Worm (Caenorhabditis elegans) whole organism, L3 larva: ENCODE data around the gene cest-35.2.
"Not testable (repeated sequence)": the region's sequence is repeated elsewhere in the genome, so short reads cannot be mapped to it uniquely, and the experiment has no call there.

Experiments used
- mml-1 ChIP-seq: fragments of 150-350 bp; sonication (generic microtip); optimal IDR thresholded peaks from 3 replicates; lab custom pipeline; 2014; ENCODE audit warnings: missing biosample characterization, missing genetic modification characterization
- nhr-23 ChIP-seq: fragments of 150-350 bp; optimal IDR thresholded peaks from 2 replicates; lab custom pipeline; 2014; ENCODE audit warnings: missing biosample characterization, missing genetic modification reagents, missing genetic modification characterization
- nhr-28 ChIP-seq: fragments of 150-350 bp; optimal IDR thresholded peaks from 2 replicates; lab custom pipeline; 2014; ENCODE audit warnings: missing biosample characterization, missing genetic modification characterization
- nhr-76 ChIP-seq: fragments of 150-350 bp; sonication (generic microtip); optimal IDR thresholded peaks from 5 replicates; lab custom pipeline; 2014; ENCODE audit warnings: missing biosample characterization, missing genetic modification characterization
- snpc-4 ChIP-seq: fragments of 150-350 bp; optimal IDR thresholded peaks from 2 replicates; lab custom pipeline; 2014; ENCODE audit warnings: missing biosample characterization, missing genetic modification characterization
- unc-39 ChIP-seq: sonication (generic microtip); optimal IDR thresholded peaks from 4 replicates; lab custom pipeline; 2017; ENCODE audit warnings: missing biosample characterization, missing genetic modification characterization
- zag-1 ChIP-seq: fragments of 150-350 bp; optimal IDR thresholded peaks from 2 replicates; lab custom pipeline; 2014; ENCODE audit warnings: missing biosample characterization, missing genetic modification characterization
- ztf-11 ChIP-seq: fragments of 150-350 bp; optimal IDR thresholded peaks from 2 replicates; lab custom pipeline; 2014; ENCODE audit warnings: missing biosample characterization, missing genetic modification characterization

DNA sequence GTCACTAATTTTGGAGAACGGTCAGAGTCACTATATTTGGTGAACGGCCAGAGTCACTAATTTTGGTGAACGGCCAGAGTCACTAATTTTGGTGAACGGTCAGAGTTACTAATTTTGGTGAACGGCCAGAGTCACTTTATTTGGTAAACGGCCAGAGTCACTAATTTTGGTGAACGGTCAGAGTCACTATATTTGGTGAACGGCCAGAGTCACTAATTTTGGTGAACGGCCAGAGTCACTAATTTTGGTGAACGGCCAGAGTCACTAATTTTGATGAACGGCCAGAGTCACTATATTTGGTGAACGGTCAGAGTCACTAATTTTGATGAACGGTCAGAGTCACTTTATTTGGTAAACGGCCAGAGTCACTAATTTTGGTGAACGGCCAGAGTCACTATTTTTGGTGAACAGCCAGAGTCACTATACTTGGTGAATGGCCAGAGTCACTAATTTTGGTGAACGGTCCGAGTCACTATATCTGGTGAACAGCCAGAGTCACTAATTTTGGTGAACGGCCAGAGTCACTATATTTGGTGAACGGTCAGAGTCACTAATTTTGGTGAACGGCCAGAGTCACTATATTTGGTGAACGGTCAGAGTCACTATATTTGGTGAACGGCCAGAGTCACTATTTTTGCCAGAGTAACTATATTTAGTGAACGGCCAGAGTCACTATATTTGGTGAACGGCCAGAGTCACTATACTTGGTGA is 47.4 kb upstream of the cest-35.2 start:
- TF ChIP-seq snpc-4 (tag; lab: Kevin White, UChicago); nhr-76; zag-1; mml-1; nhr-23 (tag; lab: Kevin White, UChicago); ztf-11 (tag; lab: Kevin White, UChicago); nhr-28 (tag; lab: Kevin White, UChicago); unc-39 (tag; lab: Kevin White, UChicago): not testable (repeated sequence)
